Fruit fly (Drosophila melanogaster): ENCODE data around the gene CG43739.

Gene CG43739

DNA sequence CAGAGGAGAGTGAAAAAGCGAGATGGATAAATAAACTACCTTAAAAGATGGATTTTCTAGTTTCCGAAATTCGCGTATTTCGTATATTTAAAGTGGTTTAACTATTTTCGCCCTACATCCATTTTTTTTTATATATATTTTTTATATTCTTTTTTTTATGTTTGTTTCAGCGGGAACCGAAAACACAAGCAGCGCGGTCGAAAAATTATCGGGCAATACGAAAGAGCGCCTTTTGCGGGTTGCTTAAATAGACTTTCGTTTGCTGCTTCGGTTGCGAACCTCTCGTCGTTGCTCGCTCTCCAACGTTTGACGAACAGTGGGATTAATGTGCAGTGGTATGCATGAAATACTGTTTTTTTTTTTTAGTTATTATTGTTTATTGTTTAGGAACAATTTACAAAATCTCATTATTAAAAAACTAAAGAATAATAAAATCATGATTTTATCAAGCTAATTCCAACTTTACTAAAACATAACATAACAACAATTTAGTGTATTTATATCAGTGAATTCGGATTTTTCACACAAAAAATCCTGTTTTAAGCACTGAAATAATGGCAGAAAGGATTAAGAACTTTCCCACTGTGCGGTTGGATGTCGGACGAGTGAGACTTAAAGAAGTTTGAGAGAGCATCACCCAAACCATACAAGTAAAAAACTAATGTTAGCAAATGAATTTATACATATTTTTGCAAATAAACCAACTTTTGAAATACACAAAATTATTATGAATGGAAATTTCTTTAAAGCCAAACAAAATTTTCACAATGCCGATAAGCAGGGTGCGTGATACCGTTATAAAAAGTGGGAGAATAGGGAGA lies 1.3 kb downstream of the CG43739 start (continued):
- TF ChIP-seq Vsx1 (GFP tag; optimal IDR thresholded peaks at IDR 0.05) (peak; percentile 54), cg (GFP tag; optimal IDR thresholded peaks at IDR 0.05) (no peak), PHDP (tag; optimal IDR thresholded peaks at IDR 0.05) (peak; percentile 69), gcm (GFP tag; optimal IDR thresholded peaks at IDR 0.05) (peak; percentile 44), CG43689 (GFP tag; IDR thresholded peaks at IDR 0.05) (no peak), Max (GFP tag; optimal IDR thresholded peaks at IDR 0.05) (peak; percentile 18), CG12104 (GFP tag; optimal IDR thresholded peaks at IDR 0.05) (peak; percentile 51), vnd (GFP tag; IDR thresholded peaks at IDR 0.05; ENCODE audit: partially characterized antibody) (no peak), so (GFP tag; IDR thresholded peaks at IDR 0.05) (peak; percentile 54; the same call in 2 of the 3 replicates), pum (GFP tag; optimal IDR thresholded peaks at IDR 0.05) (peak; percentile 67), Six4 (GFP tag; optimal IDR thresholded peaks at IDR 0.05) (peak; percentile 86), pros (GFP tag; optimal IDR thresholded peaks at IDR 0.05) (no peak), B-H1 (GFP tag; IDR thresholded peaks at IDR 0.05) (peak; percentile 86), danr (GFP tag; IDR thresholded peaks at IDR 0.05) (peak; percentile 76), Rx (GFP tag; IDR thresholded peaks at IDR 0.05) (peak; percentile 81), gce (GFP tag; IDR thresholded peaks at IDR 0.05) (0 out of 3 replicates have a peak, but pooled peaks have one; percentile 71), CG31388 (GFP tag; optimal IDR thresholded peaks at IDR 0.05) (peak; percentile 14), Hsf (GFP tag; optimal IDR thresholded peaks at IDR 0.05) (peak; percentile 7), MTF-1 (GFP tag; optimal IDR thresholded peaks at IDR 0.05; ENCODE audit: borderline replicate concordance) (peak; percentile 83), CG3847 (GFP tag; IDR thresholded peaks at IDR 0.05) (peak; percentile 37; the same call in 1 of the 2 replicates), CG17328 (GFP tag; IDR thresholded peaks at IDR 0.05) (peak; percentile 62), Med (GFP tag) (no peak), Ets65A (GFP tag) (peak; percentile 93), CG2875 (GFP tag; optimal IDR thresholded peaks at IDR 0.05) (no peak), kay (GFP tag; optimal IDR thresholded peaks at IDR 0.05) (peak; percentile 82), CG6654 (GFP tag; optimal IDR thresholded peaks at IDR 0.05) (peak; percentile 79), CG17568 (GFP tag; optimal IDR thresholded peaks at IDR 0.05) (peak; percentile 43), CG10565 (GFP tag; optimal IDR thresholded peaks at IDR 0.05) (no peak), bab2 (GFP tag; optimal IDR thresholded peaks at IDR 0.05) (no peak), pnt (GFP tag; optimal IDR thresholded peaks at IDR 0.05) (peak; percentile 22), CG7745 (tag; optimal IDR thresholded peaks at IDR 0.05) (no peak), CG11695 (GFP tag; IDR thresholded peaks at IDR 0.05) (peak; percentile 91), CG4820 (GFP tag; optimal IDR thresholded peaks at IDR 0.05) (peak; percentile 15), wor (GFP tag; IDR thresholded peaks at IDR 0.05) (peak; percentile 47), CG18764 (GFP tag; optimal IDR thresholded peaks at IDR 0.05) (peak; percentile 89), gt (GFP tag; IDR thresholded peaks at IDR 0.05) (peak; percentile 46; the same call in 1 of the 2 replicates), slbo (GFP tag; IDR thresholded peaks at IDR 0.05) (peak; percentile 51), Asciz (GFP tag; optimal IDR thresholded peaks at IDR 0.05) (peak; percentile 91), ash1 (GFP tag; optimal IDR thresholded peaks at IDR 0.05) (peak; percentile 33), Meics (GFP tag; optimal IDR thresholded peaks at IDR 0.05) (peak; percentile 97), bsh (GFP tag; optimal IDR thresholded peaks at IDR 0.05) (peak; percentile 24 to 71), CG3726 (GFP tag; IDR thresholded peaks at IDR 0.05) (peak; percentile 36; the same call in 1 of the 3 replicates), CG6175 (GFP tag; IDR thresholded peaks at IDR 0.05) (peak; percentile 84; the same call in 2 of the 3 replicates), fd3F (GFP tag; optimal IDR thresholded peaks at IDR 0.05) (peak; percentile 56), unpg (GFP tag; optimal IDR thresholded peaks at IDR 0.05) (peak; percentile 75), bigmax (GFP tag; optimal IDR thresholded peaks at IDR 0.05) (no peak), org-1 (GFP tag; optimal IDR thresholded peaks at IDR 0.05) (peak; percentile 61), HHEX (GFP tag; optimal IDR thresholded peaks at IDR 0.05) (peak; percentile 94), E2f1 (GFP tag; IDR thresholded peaks at IDR 0.05) (peak; percentile 87)
